Fruit fly (Drosophila melanogaster) whole organism, adult: ENCODE data around the gene CG31441.

ENCODE experiments used
- Crg-1 ChIP-seq: fragments of 200-800 bp; sonication (Bioruptor generic); optimal IDR thresholded peaks from 2 replicates; lab custom pipeline; 2016; ENCODE audit warnings: missing biosample characterization, missing genetic modification characterization
- Hr96 ChIP-seq: fragments of 200-800 bp; sonication (Bioruptor generic); optimal IDR thresholded peaks from 2 replicates; lab custom pipeline; 2016; ENCODE audit warnings: missing biosample characterization, missing genetic modification characterization
- bab1 ChIP-seq: fragments of 200-800 bp; sonication (Bioruptor generic); optimal IDR thresholded peaks from 3 replicates; lab custom pipeline; 2019; ENCODE audit warnings: missing biosample characterization, mild to moderate bottlenecking, missing genetic modification characterization, moderate library complexity
- cic ChIP-seq: fragments of 200-800 bp; sonication (Bioruptor generic); optimal IDR thresholded peaks from 2 replicates; lab custom pipeline; 2017; ENCODE audit warnings: missing biosample characterization, mild to moderate bottlenecking, missing genetic modification characterization, moderate library complexity
- pad ChIP-seq: fragments of 200-800 bp; sonication (Bioruptor generic); optimal IDR thresholded peaks from 3 replicates; lab custom pipeline; 2017; ENCODE audit warnings: missing biosample characterization, missing genetic modification characterization, mild to moderate bottlenecking, moderate library complexity, missing genetic modification reagents

dm6 chr3R:11222587-11222986, 13.5 kb upstream of the CG31441 start:
- TF ChIP-seq Hr96 (no peak), Crg-1 (GFP tag; lab: Kevin White, UChicago) (no peak), pad (GFP tag; lab: Kevin White, UChicago) (no peak), cic (GFP tag; lab: Kevin White, UChicago) (no peak), bab1 (no peak)
